Worm (Caenorhabditis elegans) whole organism, L3 larva: ENCODE results near the gene cutl-19.

Experiments
- ceh-16 ChIP-seq: sonication (generic microtip); optimal IDR thresholded peaks from 2 replicates; lab custom pipeline; 2017; ENCODE audit warnings: missing biosample characterization, missing genetic modification characterization
- lin-15B ChIP-seq: fragments of 150-350 bp; optimal IDR thresholded peaks from 2 replicates; lab custom pipeline; 2014; ENCODE audit warnings: missing biosample characterization, missing genetic modification characterization
- nfya-1 ChIP-seq: sonication (generic microtip); optimal IDR thresholded peaks from 2 replicates; lab custom pipeline; 2017; ENCODE audit warnings: missing genetic modification characterization, mild to moderate bottlenecking, missing compliant biosample characterization, antibody characterized with exemption, moderate library complexity; ENCODE audit not compliant: insufficient read depth
- skn-1 ChIP-seq: fragments of 150-350 bp; optimal IDR thresholded peaks from 2 replicates; lab custom pipeline; 2014; ENCODE audit warnings: missing biosample characterization, missing genetic modification characterization

- no peak for TF ChIP-seq lin-15B (tag; lab: Kevin White, UChicago)
- TF ChIP-seq ceh-16: no peak
- TF ChIP-seq skn-1 (tag; lab: Kevin White, UChicago): no peak
- TF ChIP-seq nfya-1: no peak
Measured at ce11 chrIII:5173622-5174021, 43.8 kb downstream of the cutl-19 start, which contains the start of gene cid-1.
